Worm (Caenorhabditis elegans): ENCODE results near the gene sri-51.
"Not testable (repeated sequence)": the region's sequence is repeated elsewhere in the genome, so short reads cannot be mapped to it uniquely, and the experiment has no call there.

The sri-51 gene

ce11 chrII:3209251-3209650 lies 10.4 kb upstream of the sri-51 start, which contains the start of gene ZC239.6:
TSS of gene ZC239.6 (plus strand) at chrII:3209631.
- TF ChIP-seq cog-1 (tag; optimal IDR thresholded peaks at IDR 0.05) (no peak), tab-1 (GFP tag; IDR thresholded peaks at IDR 0.05) (no peak), flt-1 (GFP tag; IDR thresholded peaks at IDR 0.05) (no peak), ref-1 (GFP tag; conservative IDR thresholded peaks at IDR 0.05) (no peak)

- no peak for TF ChIP-seq tab-1 (GFP tag; IDR thresholded peaks at IDR 0.05)
- no peak for TF ChIP-seq klf-2 (GFP tag; conservative IDR thresholded peaks at IDR 0.05)
- no peak for TF ChIP-seq cog-1 (tag; optimal IDR thresholded peaks at IDR 0.05)
- TF ChIP-seq ref-1 (GFP tag; conservative IDR thresholded peaks at IDR 0.05): no peak
- no peak for TF ChIP-seq ztf-23 (GFP tag; IDR thresholded peaks at IDR 0.05)
- TF ChIP-seq med-1 (GFP tag; optimal IDR thresholded peaks at IDR 0.05; ENCODE audit: insufficient read depth): no peak
- TF ChIP-seq flt-1 (GFP tag; IDR thresholded peaks at IDR 0.05): no peak
- TF ChIP-seq T22C8.4 (GFP tag; IDR thresholded peaks at IDR 0.05): no peak
- TF ChIP-seq ztf-29 (GFP tag; IDR thresholded peaks at IDR 0.05): no peak
These were observed 9.8 kb upstream of the sri-51 start, which contains the start of gene sdz-35 for ce11 chrII:3208679-3209078. TSS of gene sdz-35 (minus strand) at chrII:3208779.

- TF ChIP-seq flt-1 (GFP tag; IDR thresholded peaks at IDR 0.05): no peak
- no peak for TF ChIP-seq tab-1 (GFP tag; IDR thresholded peaks at IDR 0.05)
- TF ChIP-seq T22C8.4 (GFP tag; IDR thresholded peaks at IDR 0.05): no peak
- TF ChIP-seq cog-1 (tag; optimal IDR thresholded peaks at IDR 0.05): no peak
- no peak for TF ChIP-seq ref-1 (GFP tag; conservative IDR thresholded peaks at IDR 0.05)
- TF ChIP-seq ztf-23 (GFP tag; IDR thresholded peaks at IDR 0.05): no peak
These were observed 7.6 kb upstream of the sri-51 start, which contains the start of the genes ZC239.20 and ZC239.21 for ce11 chrII:3206423-3206989. TSS of gene ZC239.20 (minus strand) at chrII:3206523. TSS of gene ZC239.21 (plus strand) at chrII:3206939.

ce11 chrII:3203415-3203814 lies 4.5 kb upstream of the sri-51 start, which contains the start of gene sri-50:
TSS of gene sri-50 (plus strand) at chrII:3203715.
- no peak for TF ChIP-seq flt-1 (GFP tag; IDR thresholded peaks at IDR 0.05)
- no peak for TF ChIP-seq ztf-29 (GFP tag; IDR thresholded peaks at IDR 0.05)
- no peak for TF ChIP-seq tab-1 (GFP tag; IDR thresholded peaks at IDR 0.05)
- TF ChIP-seq klf-2 (GFP tag; conservative IDR thresholded peaks at IDR 0.05): no peak
- no peak for TF ChIP-seq cog-1 (tag; optimal IDR thresholded peaks at IDR 0.05)
- no peak for TF ChIP-seq ztf-23 (GFP tag; IDR thresholded peaks at IDR 0.05)
- no peak for TF ChIP-seq T22C8.4 (GFP tag; IDR thresholded peaks at IDR 0.05)
- TF ChIP-seq ref-1 (GFP tag; conservative IDR thresholded peaks at IDR 0.05): no peak
- TF ChIP-seq med-1 (GFP tag; optimal IDR thresholded peaks at IDR 0.05; ENCODE audit: insufficient read depth): no peak

- TF ChIP-seq T22C8.4 (GFP tag; IDR thresholded peaks at IDR 0.05): no peak
These were observed 3.6 kb upstream of the sri-51 start, which contains the start of gene sri-53 for ce11 chrII:3202519-3202918. TSS of gene sri-53 (minus strand) at chrII:3202619.

- TF ChIP-seq ztf-23, ztf-29, tab-1 (GFP tag; IDR thresholded peaks at IDR 0.05): not testable (repeated sequence)
These were observed 2.3 kb upstream of the sri-51 start, which contains the start of gene sri-48 for ce11 chrII:3201242-3201641. TSS of gene sri-48 (minus strand) at chrII:3201342.

- TF ChIP-seq med-1 (GFP tag; optimal IDR thresholded peaks at IDR 0.05; ENCODE audit: insufficient read depth) (no peak), ztf-23 (GFP tag; IDR thresholded peaks at IDR 0.05) (no peak)
These were observed 1.9 kb downstream of the sri-51 start, which contains the start of gene gcy-15 for ce11 chrII:3196966-3197365. TSS of gene gcy-15 (minus strand) at chrII:3197066.

- no peak for TF ChIP-seq flt-1 (GFP tag; IDR thresholded peaks at IDR 0.05)
- TF ChIP-seq ref-1 (GFP tag; conservative IDR thresholded peaks at IDR 0.05): no peak
- TF ChIP-seq ztf-23 (GFP tag; IDR thresholded peaks at IDR 0.05): no peak
- TF ChIP-seq med-1 (GFP tag; optimal IDR thresholded peaks at IDR 0.05; ENCODE audit: insufficient read depth): no peak
These were observed 3.2 kb downstream of the sri-51 start for ce11 chrII:3195739-3196138.

ce11 chrII:3191544-3191943 lies 7.4 kb downstream of the sri-51 start, which contains the start of gene Y27F2A.9:
TSS of gene Y27F2A.9 (minus strand) at chrII:3191644.
- not testable (repeated sequence) for TF ChIP-seq flt-1, tab-1, T22C8.4 (GFP tag; IDR thresholded peaks at IDR 0.05)

- TF ChIP-seq klf-2 (GFP tag; conservative IDR thresholded peaks at IDR 0.05); tab-1 (GFP tag; IDR thresholded peaks at IDR 0.05); ztf-29 (GFP tag; IDR thresholded peaks at IDR 0.05): not testable (repeated sequence)
These were observed 9.9 kb downstream of the sri-51 start, which contains the start of gene Y27F2A.11 for ce11 chrII:3189038-3189437. TSS of gene Y27F2A.11 (plus strand) at chrII:3189338.

- TF ChIP-seq tab-1 (GFP tag; IDR thresholded peaks at IDR 0.05) (no peak), T22C8.4 (GFP tag; IDR thresholded peaks at IDR 0.05) (no peak), ref-1 (GFP tag; conservative IDR thresholded peaks at IDR 0.05) (no peak), klf-2 (GFP tag; conservative IDR thresholded peaks at IDR 0.05) (no peak), flt-1 (GFP tag; IDR thresholded peaks at IDR 0.05) (no peak), med-1 (GFP tag; optimal IDR thresholded peaks at IDR 0.05; ENCODE audit: insufficient read depth) (no peak), cog-1 (tag; optimal IDR thresholded peaks at IDR 0.05) (no peak)
These were observed 13.1 kb downstream of the sri-51 start for ce11 chrII:3185848-3186247.

Data from whole organism, midembryonic.